Fruit fly (Drosophila melanogaster): ENCODE results near the gene CG11262.

Gene CG11262

DNA sequence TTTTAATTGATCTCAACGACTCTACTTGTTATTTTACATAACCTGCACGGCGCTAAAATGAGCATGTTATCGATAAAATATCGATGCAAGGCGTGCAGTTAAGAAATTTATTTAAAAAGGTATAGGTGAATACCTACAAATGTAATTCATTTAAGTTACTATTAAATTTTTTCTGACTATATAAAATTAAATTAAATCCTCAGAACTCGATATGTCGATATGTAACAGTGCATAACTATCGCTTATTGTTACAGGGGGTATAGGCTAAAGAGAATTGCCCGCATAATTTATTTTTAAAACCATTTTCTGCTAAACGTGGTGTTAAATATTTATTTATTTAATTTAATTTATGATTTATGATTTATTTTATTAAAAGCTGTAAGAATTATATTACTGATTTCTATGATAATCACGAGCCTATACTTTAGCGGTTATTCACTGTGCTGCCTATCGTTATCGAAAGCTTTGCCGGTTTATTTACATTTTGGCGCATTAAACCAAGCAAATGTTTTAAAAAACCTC, 22.9 kb downstream of the CG11262 start, which contains the start of the genes mRpL20 and Icmt (continued):
- TF ChIP-seq ems (GFP tag; optimal IDR thresholded peaks at IDR 0.05): peak; percentile 73
- TF ChIP-seq Xbp1 (GFP tag; optimal IDR thresholded peaks at IDR 0.05): peak; percentile 93
- peak; percentile 86 for TF ChIP-seq CG2875 (GFP tag; optimal IDR thresholded peaks at IDR 0.05)
- TF ChIP-seq pfk (GFP tag; optimal IDR thresholded peaks at IDR 0.05): no peak
- TF ChIP-seq CG3163 (GFP tag; optimal IDR thresholded peaks at IDR 0.05): no peak
- TF ChIP-seq CkIIα-i1 (GFP tag; IDR thresholded peaks at IDR 0.05): peak; percentile 55; the same call in 1 of the 2 replicates
- TF ChIP-seq pho (GFP tag; optimal IDR thresholded peaks at IDR 0.05): peak; percentile 46
- TF ChIP-seq CG2116 (GFP tag; optimal IDR thresholded peaks at IDR 0.05): peak; percentile 83
- peak; percentile 6 for TF ChIP-seq CG34376 (GFP tag; optimal IDR thresholded peaks at IDR 0.05)
- peak; percentile 88 for TF ChIP-seq chm (GFP tag; IDR thresholded peaks at IDR 0.05)
- TF ChIP-seq CG1024 (GFP tag; IDR thresholded peaks at IDR 0.05): peak; percentile 73
- peak; percentile 89 for TF ChIP-seq esg (GFP tag; conservative IDR thresholded peaks at IDR 0.05)
- TF ChIP-seq Sox102F (GFP tag; optimal IDR thresholded peaks at IDR 0.05): peak; percentile 97
- TF ChIP-seq CG11247 (GFP tag; IDR thresholded peaks at IDR 0.05): peak; percentile 96
- no peak for TF ChIP-seq CG14965 (GFP tag; optimal IDR thresholded peaks at IDR 0.05; ENCODE audit: borderline replicate concordance)
- TF ChIP-seq wdn (GFP tag; IDR thresholded peaks at IDR 0.05): peak; percentile 97
- no peak for TF ChIP-seq Ets65A (GFP tag)
- TF ChIP-seq CG17829 (tag; optimal IDR thresholded peaks at IDR 0.05): peak; percentile 92
- TF ChIP-seq jumu (GFP tag; optimal IDR thresholded peaks at IDR 0.05): peak; percentile 26
- TF ChIP-seq vfl (GFP tag; optimal IDR thresholded peaks at IDR 0.05): peak; percentile 59
- TF ChIP-seq sug (tag; optimal IDR thresholded peaks at IDR 0.05): peak; percentile 80
- no peak for TF ChIP-seq her (GFP tag; optimal IDR thresholded peaks at IDR 0.05)
- peak; percentile 26 for TF ChIP-seq CG12071 (GFP tag; optimal IDR thresholded peaks at IDR 0.05)
- peak; percentile 84 for TF ChIP-seq cwo (GFP tag; optimal IDR thresholded peaks at IDR 0.05)
- peak; percentile 82 for TF ChIP-seq GATAe (GFP tag; conservative IDR thresholded peaks at IDR 0.05)
- peak; percentile 95 for TF ChIP-seq CG14050 (GFP tag; IDR thresholded peaks at IDR 0.05)
- TF ChIP-seq CG8089 (GFP tag; optimal IDR thresholded peaks at IDR 0.05): no peak
- peak; percentile 85 for TF ChIP-seq schlank (tag; optimal IDR thresholded peaks at IDR 0.05)
- peak; percentile 82 for TF ChIP-seq CG12219 (GFP tag; optimal IDR thresholded peaks at IDR 0.05)
- peak; percentile 92 for TF ChIP-seq NfI (GFP tag; optimal IDR thresholded peaks at IDR 0.05)
- no peak for TF ChIP-seq kni (GFP tag; optimal IDR thresholded peaks at IDR 0.05)
- TF ChIP-seq YL-1 (GFP tag; optimal IDR thresholded peaks at IDR 0.05): peak; percentile 63
- TF ChIP-seq Nf-YB (GFP tag; optimal IDR thresholded peaks at IDR 0.05): peak; percentile 77
- TF ChIP-seq Trl (optimal IDR thresholded peaks at IDR 0.05): no peak
- TF ChIP-seq Trl (GFP tag; optimal IDR thresholded peaks at IDR 0.05): peak; percentile 57
- peak; percentile 79 for TF ChIP-seq Asciz (GFP tag; optimal IDR thresholded peaks at IDR 0.05)
- TF ChIP-seq CG7271 (tag; optimal IDR thresholded peaks at IDR 0.05): peak; percentile 71
- peak; percentile 96 for TF ChIP-seq CG32767 (GFP tag; IDR thresholded peaks at IDR 0.05)
- peak; percentile 97 for TF ChIP-seq CG32772 (GFP tag; IDR thresholded peaks at IDR 0.05)
- TF ChIP-seq CG11504 (tag; optimal IDR thresholded peaks at IDR 0.05): peak; percentile 91
- TF ChIP-seq CG9609 (GFP tag; optimal IDR thresholded peaks at IDR 0.05): no peak
- peak; percentile 88 for TF ChIP-seq CG9437 (GFP tag; optimal IDR thresholded peaks at IDR 0.05)
- TF ChIP-seq CG8944 (GFP tag; optimal IDR thresholded peaks at IDR 0.05): peak; percentile 38
- TF ChIP-seq MTF-1 (GFP tag; optimal IDR thresholded peaks at IDR 0.05; ENCODE audit: borderline replicate concordance): peak; percentile 47
- TF ChIP-seq CG7928 (GFP tag; optimal IDR thresholded peaks at IDR 0.05): peak; percentile 57
- no peak; the same call in none of the 3 replicates for TF ChIP-seq otp (GFP tag; IDR thresholded peaks at IDR 0.05)
- TF ChIP-seq ftz-f1 (GFP tag; optimal IDR thresholded peaks at IDR 0.05): no peak
- peak; percentile 98 for TF ChIP-seq CG6272 (GFP tag; IDR thresholded peaks at IDR 0.05)
- peak; percentile 99 for TF ChIP-seq slbo (GFP tag; IDR thresholded peaks at IDR 0.05)
- no peak for TF ChIP-seq Neu2 (GFP tag; optimal IDR thresholded peaks at IDR 0.05; ENCODE audit: borderline replicate concordance)
- peak; percentile 71 to 78 for TF ChIP-seq Pdp1 (GFP tag; optimal IDR thresholded peaks at IDR 0.05)

All from whole organism, embryonic.